Worm (Caenorhabditis elegans): Measurements from ENCODE around the gene R160.5.
"Not testable (repeated sequence)": the region's sequence is repeated elsewhere in the genome, so short reads cannot be mapped to it uniquely, and the experiment has no call there.

Gene R160.5

ce11 chrX:4350198-4350597 is 20.5 kb downstream of the R160.5 start, which contains the start of gene F14H12.2:
Gene F14H12.2, plus strand, starts transcription at chrX:4350498.
- TF ChIP-seq nhr-6 (tag; optimal IDR thresholded peaks at IDR 0.05) (no peak), daf-19 (GFP tag; conservative IDR thresholded peaks at IDR 0.05) (no peak), unc-130 (GFP tag; optimal IDR thresholded peaks at IDR 0.05) (no peak), skn-1 (tag; optimal IDR thresholded peaks at IDR 0.05) (no peak), nhr-77 (tag; optimal IDR thresholded peaks at IDR 0.05) (no peak), fkh-10 (GFP tag; optimal IDR thresholded peaks at IDR 0.05) (no peak), Y75B8A.6 (GFP tag; IDR thresholded peaks at IDR 0.05) (no peak), mxl-2 (GFP tag; conservative IDR thresholded peaks at IDR 0.05) (no peak)

ce11 chrX:4343915-4344314 is 26.7 kb downstream of the R160.5 start, which contains the start of gene F14H12.3:
Gene F14H12.3, plus strand, starts transcription at chrX:4344215.
- no peak for TF ChIP-seq nhr-28 (tag; optimal IDR thresholded peaks at IDR 0.05)
- no peak for TF ChIP-seq lin-13 (GFP tag; optimal IDR thresholded peaks at IDR 0.05)
- no peak for TF ChIP-seq ceh-62 (tag; optimal IDR thresholded peaks at IDR 0.05)
- TF ChIP-seq daf-12 (tag; optimal IDR thresholded peaks at IDR 0.05), result no peak

ce11 chrX:4342730-4343129 is 27.9 kb downstream of the R160.5 start:
- no peak for TF ChIP-seq sdz-12 (GFP tag; optimal IDR thresholded peaks at IDR 0.05)
- no peak for TF ChIP-seq mxl-2 (GFP tag; conservative IDR thresholded peaks at IDR 0.05)
- TF ChIP-seq nhr-41 (GFP tag; IDR thresholded peaks at IDR 0.05), result no peak
- no peak for TF ChIP-seq mxl-3 (GFP tag; optimal IDR thresholded peaks at IDR 0.05)
- no peak for TF ChIP-seq spr-3 (GFP tag; optimal IDR thresholded peaks at IDR 0.05)
- no peak for TF ChIP-seq nhr-25 (tag; optimal IDR thresholded peaks at IDR 0.05; ENCODE audit: borderline replicate concordance, insufficient read depth)
- no peak for TF ChIP-seq lir-3 (tag; optimal IDR thresholded peaks at IDR 0.05)
- no peak for TF ChIP-seq zag-1 (tag; optimal IDR thresholded peaks at IDR 0.05)
- TF ChIP-seq php-3 (GFP tag; IDR thresholded peaks at IDR 0.05), result no peak
- TF ChIP-seq lin-1 (GFP tag; IDR thresholded peaks at IDR 0.05), result no peak
- no peak for TF ChIP-seq ceh-20 (GFP tag; IDR thresholded peaks at IDR 0.05)

ce11 chrX:4339332-4339731 is 31.3 kb downstream of the R160.5 start, which contains the start of gene cst-1:
Gene cst-1, plus strand, starts transcription at chrX:4339632.
- TF ChIP-seq jun-1 (tag; optimal IDR thresholded peaks at IDR 0.05); skn-1 (tag; optimal IDR thresholded peaks at IDR 0.05); ctbp-1 (GFP tag; IDR thresholded peaks at IDR 0.05): not testable (repeated sequence)

ce11 chrX:4335950-4336349 is 34.7 kb downstream of the R160.5 start, which contains the start of gene cst-2:
Gene cst-2, minus strand, starts transcription at chrX:4336050.
- TF ChIP-seq T26A8.4 (GFP tag; IDR thresholded peaks at IDR 0.05); ama-1 (optimal IDR thresholded peaks at IDR 0.05); lsy-2 (tag; optimal IDR thresholded peaks at IDR 0.05): not testable (repeated sequence)

- not testable (repeated sequence) for TF ChIP-seq dmd-8 (GFP tag; IDR thresholded peaks at IDR 0.05); Y75B8A.6 (GFP tag; IDR thresholded peaks at IDR 0.05); lsy-2 (tag; optimal IDR thresholded peaks at IDR 0.05)
Observed at ce11 chrX:4332305-4332704, 38.4 kb downstream of the R160.5 start, which contains the start of gene C24A8.6. Gene C24A8.6, minus strand, starts transcription at chrX:4332405.

ce11 chrX:4328816-4329215 is 41.8 kb downstream of the R160.5 start, which contains the start of gene C24A8.5:
Gene C24A8.5, minus strand, starts transcription at chrX:4328916.
- TF ChIP-seq unc-130 (GFP tag; optimal IDR thresholded peaks at IDR 0.05) (no peak), T26A8.4 (GFP tag; IDR thresholded peaks at IDR 0.05) (no peak), ceh-32 (tag; optimal IDR thresholded peaks at IDR 0.05; ENCODE audit: poor library complexity) (no peak), zip-11 (GFP tag; IDR thresholded peaks at IDR 0.05) (no peak), egl-43 (GFP tag; IDR thresholded peaks at IDR 0.05) (no peak), lir-3 (tag; optimal IDR thresholded peaks at IDR 0.05) (no peak), Y105C5A.15 (GFP tag; IDR thresholded peaks at IDR 0.05) (no peak), zip-2 (tag; optimal IDR thresholded peaks at IDR 0.05) (no peak), rbr-2 (tag; optimal IDR thresholded peaks at IDR 0.05) (no peak), nhr-237 (tag; optimal IDR thresholded peaks at IDR 0.05) (no peak), daf-8 (GFP tag; IDR thresholded peaks at IDR 0.05) (no peak), set-16 (GFP tag; IDR thresholded peaks at IDR 0.05) (no peak)

Data from whole organism, L4 larva.